Fruit fly (Drosophila melanogaster) whole organism, embryonic: ENCODE results near the gene BNIP3.
A peak's percentile ranks its signal among the peaks of the same experiment; 100 is the strongest.

Source experiments
- Abd-B ChIP-seq: fragments of 200-800 bp; sonication (Bioruptor generic); optimal IDR thresholded peaks from 2 replicates; lab custom pipeline; 2018; ENCODE audit warnings: missing biosample characterization, mild to moderate bottlenecking, missing genetic modification characterization, moderate library complexity
- CG10431 ChIP-seq: fragments of 200-800 bp; sonication (Bioruptor generic); optimal IDR thresholded peaks from 3 replicates; lab custom pipeline; 2018; ENCODE audit warnings: missing biosample characterization, mild to moderate bottlenecking, missing genetic modification characterization
- CG10654 ChIP-seq: fragments of 200-800 bp; sonication (Bioruptor generic); optimal IDR thresholded peaks from 2 replicates; lab custom pipeline; 2016; ENCODE audit warnings: missing biosample characterization, missing genetic modification characterization
- CG11695 ChIP-seq: fragments of 200-800 bp; sonication (Bioruptor generic); IDR thresholded peaks from 3 replicates; pipeline ENCODE4 v1.3.6; 2022; ENCODE audit warnings: missing biosample characterization, missing genetic modification characterization
- CG1233 ChIP-seq: fragments of 200-800 bp; sonication (Bioruptor generic); optimal IDR thresholded peaks from 4 replicates; lab custom pipeline; 2018; ENCODE audit warnings: missing biosample characterization, mild to moderate bottlenecking, missing genetic modification characterization
- CG13287 ChIP-seq: fragments of 200-800 bp; sonication (Bioruptor generic); IDR thresholded peaks from 2 replicates; pipeline ENCODE4 v1.3.6; 2022; ENCODE audit warnings: missing biosample characterization, missing genetic modification characterization; ENCODE audit not compliant: partially characterized antibody
- CG14441 ChIP-seq: fragments of 200-800 bp; sonication (Bioruptor generic); IDR thresholded peaks from 2 replicates; pipeline ENCODE4 v1.3.6; 2022; ENCODE audit warnings: missing biosample characterization, missing genetic modification characterization
- CG15073 ChIP-seq: fragments of 200-800 bp; sonication (Bioruptor generic); optimal IDR thresholded peaks from 2 replicates; lab custom pipeline; 2016; ENCODE audit warnings: missing biosample characterization, missing genetic modification characterization
- CG16813 ChIP-seq: fragments of 200-800 bp; sonication (Bioruptor generic); IDR thresholded peaks from 3 replicates; pipeline ENCODE4 v1.3.6; 2022; ENCODE audit warnings: missing biosample characterization, missing genetic modification characterization; ENCODE audit not compliant: partially characterized antibody
- CG17612 ChIP-seq: fragments of 200-800 bp; sonication (Bioruptor generic); IDR thresholded peaks from 2 replicates; pipeline ENCODE4 v1.3.6; 2022; ENCODE audit warnings: missing biosample characterization, missing genetic modification characterization
- CG18262 ChIP-seq: fragments of 200-800 bp; optimal IDR thresholded peaks from 3 replicates; lab custom pipeline; 2019; ENCODE audit warnings: missing biosample characterization, mild to moderate bottlenecking, missing genetic modification characterization, moderate library complexity
- CG5180 ChIP-seq: fragments of 200-800 bp; sonication (Bioruptor generic); optimal IDR thresholded peaks from 3 replicates; lab custom pipeline; 2017; ENCODE audit warnings: missing biosample characterization, missing genetic modification characterization, mild to moderate bottlenecking, moderate library complexity, missing genetic modification reagents
- CG6272 ChIP-seq: fragments of 200-800 bp; sonication (Bioruptor generic); IDR thresholded peaks from 2 replicates; pipeline ENCODE4 v1.3.6; 2022; ENCODE audit warnings: missing biosample characterization, missing genetic modification characterization
- CG8290 ChIP-seq, 3 experiments: fragments of 200-800 bp; sonication (Bioruptor generic); optimal IDR thresholded peaks; 2 replicates each; lab custom pipeline; 2016 to 2019; ENCODE audit warnings: missing biosample characterization in 3 of 3, missing genetic modification characterization in 3 of 3, mild to moderate bottlenecking in 2 of 3, moderate library complexity in 1 of 3
- CG9727 ChIP-seq: fragments of 200-800 bp; sonication (Bioruptor generic); optimal IDR thresholded peaks from 3 replicates; lab custom pipeline; 2017; ENCODE audit warnings: missing biosample characterization, mild to moderate bottlenecking, missing genetic modification characterization
- Camta ChIP-seq: fragments of 200-800 bp; sonication (Bioruptor generic); optimal IDR thresholded peaks from 2 replicates; lab custom pipeline; 2016; ENCODE audit warnings: missing biosample characterization, missing genetic modification characterization
- Chrac-16 ChIP-seq: fragments of 200-800 bp; sonication (Bioruptor generic); optimal IDR thresholded peaks from 3 replicates; lab custom pipeline; 2016; ENCODE audit warnings: missing biosample characterization, missing genetic modification characterization
- CrebB ChIP-seq: fragments of 200-800 bp; sonication (Bioruptor generic); optimal IDR thresholded peaks from 3 replicates; lab custom pipeline; 2018; ENCODE audit warnings: missing biosample characterization, mild to moderate bottlenecking, missing genetic modification characterization
- Eip74EF ChIP-seq, 2 experiments: fragments of 200-800 bp in 1 of 2; fragments of >200 bp in 1 of 2; sonication (Bioruptor generic) in 1 of 2; optimal IDR thresholded peaks; 2 replicates each; lab custom pipeline; 2017 to 2019; ENCODE audit warnings: missing biosample characterization in 2 of 2, missing genetic modification characterization in 2 of 2, mild to moderate bottlenecking in 1 of 2, moderate library complexity in 1 of 2
- Fer2 ChIP-seq: fragments of 200-800 bp; sonication (Bioruptor generic); optimal IDR thresholded peaks from 2 replicates; lab custom pipeline; 2018; ENCODE audit warnings: missing biosample characterization, mild to moderate bottlenecking, missing genetic modification characterization, moderate library complexity
- HLH4C ChIP-seq: fragments of 200-800 bp; sonication (Bioruptor generic); IDR thresholded peaks from 3 replicates; pipeline ENCODE4 v1.3.6; 2022; ENCODE audit warnings: missing biosample characterization, missing genetic modification characterization; ENCODE audit not compliant: partially characterized antibody
- HmgZ ChIP-seq: fragments of 200-800 bp; sonication (Bioruptor generic); optimal IDR thresholded peaks from 2 replicates; lab custom pipeline; 2018; ENCODE audit warnings: missing biosample characterization, mild to moderate bottlenecking, missing genetic modification characterization
- Hr3 ChIP-seq: fragments of 200-800 bp; sonication (Bioruptor generic); optimal IDR thresholded peaks from 3 replicates; lab custom pipeline; 2016; ENCODE audit warnings: missing biosample characterization, missing genetic modification characterization
- Mes4 ChIP-seq: fragments of 200-800 bp; sonication (Bioruptor generic); optimal IDR thresholded peaks from 2 replicates; lab custom pipeline; 2016; ENCODE audit warnings: missing biosample characterization, missing genetic modification characterization
- NK7.1 ChIP-seq: fragments of 200-800 bp; sonication (Bioruptor generic); optimal IDR thresholded peaks from 3 replicates; lab custom pipeline; 2016; ENCODE audit warnings: missing biosample characterization, missing genetic modification characterization
- Ssrp ChIP-seq: fragments of 200-800 bp; sonication (Bioruptor generic); optimal IDR thresholded peaks from 2 replicates; lab custom pipeline; 2018; ENCODE audit warnings: missing biosample characterization, mild to moderate bottlenecking, missing genetic modification characterization, moderate library complexity
- YL-1 ChIP-seq: fragments of 200-800 bp; sonication (Bioruptor generic); optimal IDR thresholded peaks from 3 replicates; lab custom pipeline; 2017; ENCODE audit warnings: missing biosample characterization, mild to moderate bottlenecking, missing genetic modification characterization
- ara ChIP-seq: fragments of 200-800 bp; sonication (Bioruptor generic); IDR thresholded peaks from 2 replicates; pipeline ENCODE4 v1.3.6; 2022; ENCODE audit warnings: missing biosample characterization, missing genetic modification characterization
- chm ChIP-seq: fragments of 200-800 bp; sonication (Bioruptor generic); IDR thresholded peaks from 2 replicates; pipeline ENCODE4 v1.3.6; 2022; ENCODE audit warnings: missing biosample characterization, missing genetic modification characterization
- dati ChIP-seq: fragments of 200-800 bp; sonication (Bioruptor generic); IDR thresholded peaks from 2 replicates; pipeline ENCODE4 v1.3.6; 2022; ENCODE audit warnings: missing biosample characterization, missing genetic modification characterization
- dimm ChIP-seq: fragments of 200-800 bp; sonication (Bioruptor generic); IDR thresholded peaks from 2 replicates; pipeline ENCODE4 v1.3.6; 2022; ENCODE audit warnings: missing biosample characterization, missing genetic modification characterization
- disco-r ChIP-seq: fragments of 200-800 bp; sonication (Bioruptor generic); optimal IDR thresholded peaks from 2 replicates; lab custom pipeline; 2016; ENCODE audit warnings: missing biosample characterization, missing genetic modification characterization
- dm ChIP-seq: fragments of 200-800 bp; sonication (Bioruptor generic); optimal IDR thresholded peaks from 3 replicates; lab custom pipeline; 2016; ENCODE audit warnings: missing biosample characterization, missing genetic modification characterization
- dmrt99B ChIP-seq: fragments of 200-800 bp; sonication (Bioruptor generic); optimal IDR thresholded peaks from 2 replicates; lab custom pipeline; 2018; ENCODE audit warnings: missing biosample characterization, mild to moderate bottlenecking, missing genetic modification characterization, moderate library complexity
- esg ChIP-seq: fragments of 200-800 bp; sonication (Bioruptor generic); conservative IDR thresholded peaks from 2 replicates; pipeline ENCODE4 v1.3.6; 2022; ENCODE audit warnings: missing biosample characterization, missing genetic modification characterization
- fru ChIP-seq: fragments of >200 bp; optimal IDR thresholded peaks from 2 replicates; lab custom pipeline; 2017
- gcm2 ChIP-seq: fragments of 200-800 bp; sonication (Bioruptor generic); optimal IDR thresholded peaks from 2 replicates; lab custom pipeline; 2016; ENCODE audit warnings: missing biosample characterization, missing genetic modification characterization
- gro ChIP-seq: fragments of 200-800 bp; sonication (Bioruptor generic); optimal IDR thresholded peaks from 2 replicates; lab custom pipeline; 2016; ENCODE audit warnings: missing biosample characterization, missing genetic modification characterization
- gt ChIP-seq: fragments of 200-800 bp; sonication (Bioruptor generic); IDR thresholded peaks from 2 replicates; pipeline ENCODE4 v1.3.6; 2022; ENCODE audit warnings: missing biosample characterization, missing genetic modification characterization
- hth ChIP-seq: fragments of >200 bp; optimal IDR thresholded peaks from 2 replicates; lab custom pipeline; 2017; ENCODE audit warnings: inconsistent platforms
- insv ChIP-seq, 2 experiments: fragments of 200-800 bp; sonication (Bioruptor generic); optimal IDR thresholded peaks; 3 replicates each; lab custom pipeline; 2016 to 2018; ENCODE audit warnings: missing biosample characterization in 2 of 2, missing genetic modification characterization in 2 of 2
- inv ChIP-seq: fragments of 200-800 bp; sonication (Bioruptor generic); IDR thresholded peaks from 2 replicates; pipeline ENCODE4 v1.3.6; 2022; ENCODE audit warnings: missing biosample characterization, missing genetic modification characterization; ENCODE audit not compliant: partially characterized antibody
- jing ChIP-seq: fragments of 200-800 bp; sonication (Bioruptor generic); optimal IDR thresholded peaks from 2 replicates; lab custom pipeline; 2018; ENCODE audit warnings: missing biosample characterization, mild to moderate bottlenecking, missing genetic modification characterization
- mam ChIP-seq: fragments of 200-800 bp; sonication (Bioruptor generic); optimal IDR thresholded peaks from 3 replicates; lab custom pipeline; 2016; ENCODE audit warnings: missing biosample characterization, missing genetic modification characterization
- nerfin-2 ChIP-seq: fragments of 200-800 bp; sonication (Bioruptor generic); IDR thresholded peaks from 2 replicates; pipeline ENCODE4 v1.3.6; 2022; ENCODE audit warnings: missing biosample characterization, missing genetic modification characterization; ENCODE audit not compliant: partially characterized antibody
- row ChIP-seq: fragments of 200-800 bp; sonication (Bioruptor generic); IDR thresholded peaks from 3 replicates; pipeline ENCODE4 v1.3.6; 2022; ENCODE audit warnings: missing biosample characterization, missing genetic modification characterization
- shn ChIP-seq: fragments of 200-800 bp; sonication (Bioruptor generic); optimal IDR thresholded peaks from 3 replicates; lab custom pipeline; 2016; ENCODE audit warnings: missing biosample characterization, missing genetic modification characterization
- sim ChIP-seq: fragments of 200-800 bp; sonication (Bioruptor generic); IDR thresholded peaks from 2 replicates; pipeline ENCODE4 v1.3.6; 2022; ENCODE audit warnings: missing biosample characterization, missing genetic modification characterization
- sisA ChIP-seq: fragments of 200-800 bp; sonication (Bioruptor generic); IDR thresholded peaks from 2 replicates; pipeline ENCODE4 v1.3.6; 2022; ENCODE audit warnings: missing biosample characterization, missing genetic modification characterization
- so ChIP-seq: fragments of 200-800 bp; sonication (Bioruptor generic); IDR thresholded peaks from 3 replicates; pipeline ENCODE4 v1.3.6; 2022; ENCODE audit warnings: missing biosample characterization, missing genetic modification characterization
- zen ChIP-seq: fragments of 200-800 bp; sonication (Bioruptor generic); optimal IDR thresholded peaks from 3 replicates; lab custom pipeline; 2018; ENCODE audit warnings: missing biosample characterization, mild to moderate bottlenecking, missing genetic modification characterization, moderate library complexity

BNIP3 gene

dm6 chr3L:20474789-20475208 lies 44.4 kb downstream of the BNIP3 start (continued):
- TF ChIP-seq CG15073 (GFP tag; lab: Kevin White, UChicago) (peak; percentile 37), gro (GFP tag; lab: Kevin White, UChicago) (peak; percentile 90), dm (GFP tag; lab: Kevin White, UChicago) (peak; percentile 73), CG16813 (GFP tag; lab: Robert Waterston, UW) (no peak), HmgZ (tag; lab: Kevin White, UChicago) (peak; percentile 94), Abd-B (GFP tag; lab: Kevin White, UChicago) (peak; percentile 84), CG10431 (GFP tag; lab: Kevin White, UChicago) (peak; percentile 33), disco-r (GFP tag; lab: Kevin White, UChicago) (peak; percentile 29), CG18262 (peak; percentile 82), jing (peak; percentile 56), CG14441 (no peak), mam (peak; percentile 95), esg (GFP tag; lab: Robert Waterston, UW) (no peak), CG8290 (GFP tag; optimal IDR thresholded peaks at IDR 0.05; lab: Kevin White, UChicago) (peak; percentile 63), CG8290 (tag; optimal IDR thresholded peaks at IDR 0.05; lab: Kevin White, UChicago) (peak; percentile 40 to 95), row (GFP tag; lab: Robert Waterston, UW) (no peak), Fer2 (tag; lab: Kevin White, UChicago) (peak; percentile 77), dimm (GFP tag; lab: Robert Waterston, UW) (no peak), inv (no peak), dati (GFP tag; lab: Robert Waterston, UW) (no peak), fru (lab: Kevin White, UChicago) (no peak), zen (peak; percentile 77), NK7.1 (peak; percentile 66), CG6272 (GFP tag; lab: Robert Waterston, UW) (peak; percentile 75), sim (GFP tag; lab: Robert Waterston, UW) (no peak), shn (peak; percentile 80), HLH4C (GFP tag; lab: Robert Waterston, UW) (no peak), dmrt99B (peak; percentile 84), Camta (peak; percentile 84), ara (GFP tag; lab: Robert Waterston, UW) (no peak), insv (GFP tag; optimal IDR thresholded peaks at IDR 0.05; lab: Kevin White, UChicago) (peak in 1 of 2 experiments; percentile 62), Ssrp (tag; lab: Kevin White, UChicago) (peak; percentile 66), CG11695 (no peak), CrebB (peak; percentile 78), hth (lab: Kevin White, UChicago) (no peak), Hr3 (GFP tag; lab: Kevin White, UChicago) (peak; percentile 90), nerfin-2 (no peak), CG1233 (GFP tag; lab: Kevin White, UChicago) (peak; percentile 84), YL-1 (GFP tag; lab: Kevin White, UChicago) (peak; percentile 68), CG5180 (GFP tag; lab: Kevin White, UChicago) (peak; percentile 74), gt (GFP tag; lab: Robert Waterston, UW) (no peak), Mes4 (GFP tag; lab: Kevin White, UChicago) (peak; percentile 67), chm (GFP tag; lab: Robert Waterston, UW) (no peak), sisA (GFP tag; lab: Robert Waterston, UW) (no peak), CG17612 (GFP tag; lab: Robert Waterston, UW) (no peak), CG13287 (no peak), gcm2 (peak; percentile 47), so (GFP tag; lab: Robert Waterston, UW) (no peak), CG9727 (GFP tag; lab: Kevin White, UChicago) (peak; percentile 83), CG10654 (GFP tag; lab: Kevin White, UChicago) (peak; percentile 88), Chrac-16 (peak; percentile 88), Eip74EF (GFP tag; optimal IDR thresholded peaks at IDR 0.05; lab: Kevin White, UChicago) (peak in 1 of 2 experiments; percentile 76)
